Fruit fly (Drosophila melanogaster): ENCODE results near the gene CG13841.

DNA sequence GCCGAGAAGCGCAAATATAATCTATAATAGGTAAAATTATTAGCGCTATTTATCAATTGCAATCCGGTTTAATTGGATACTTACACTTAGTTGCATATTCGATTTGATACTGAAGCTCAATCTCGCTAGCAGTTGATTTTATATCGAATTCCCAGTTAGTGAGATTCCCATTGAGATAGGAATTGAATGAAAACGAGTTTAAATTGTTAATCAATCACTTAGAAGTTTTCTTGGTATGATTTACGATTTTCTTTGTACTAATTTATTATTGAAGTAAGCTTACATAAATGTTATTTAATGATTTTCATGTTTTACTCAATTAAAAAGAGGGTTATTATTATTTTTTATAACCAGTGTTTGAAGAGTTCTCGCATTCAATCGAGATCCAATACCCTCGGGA, 2.1 kb upstream of the CG13841 start, which contains the start of gene CG43092:
- TF ChIP-seq ham (GFP tag; IDR thresholded peaks at IDR 0.05) (no peak), slp2 (GFP tag; optimal IDR thresholded peaks at IDR 0.05) (no peak), Lhr (GFP tag; optimal IDR thresholded peaks at IDR 0.05) (no peak), NfI (GFP tag; optimal IDR thresholded peaks at IDR 0.05) (no peak), CG5953 (GFP tag; IDR thresholded peaks at IDR 0.05) (no peak), CG2129 (GFP tag; IDR thresholded peaks at IDR 0.05; ENCODE audit: partially characterized antibody) (no peak), CG32532 (GFP tag; IDR thresholded peaks at IDR 0.05) (no peak), CG31441 (GFP tag; IDR thresholded peaks at IDR 0.05) (no peak), CG7745 (tag; optimal IDR thresholded peaks at IDR 0.05) (no peak), phol (tag; optimal IDR thresholded peaks at IDR 0.05) (no peak), seq (GFP tag; IDR thresholded peaks at IDR 0.05) (no peak), emc (GFP tag; optimal IDR thresholded peaks at IDR 0.05) (no peak), tio (GFP tag; optimal IDR thresholded peaks at IDR 0.05) (no peak), zf30C (GFP tag; optimal IDR thresholded peaks at IDR 0.05) (no peak)
